Fruit fly (Drosophila melanogaster): Measurements from ENCODE around the gene Fum4.

Fum4 gene

DNA sequence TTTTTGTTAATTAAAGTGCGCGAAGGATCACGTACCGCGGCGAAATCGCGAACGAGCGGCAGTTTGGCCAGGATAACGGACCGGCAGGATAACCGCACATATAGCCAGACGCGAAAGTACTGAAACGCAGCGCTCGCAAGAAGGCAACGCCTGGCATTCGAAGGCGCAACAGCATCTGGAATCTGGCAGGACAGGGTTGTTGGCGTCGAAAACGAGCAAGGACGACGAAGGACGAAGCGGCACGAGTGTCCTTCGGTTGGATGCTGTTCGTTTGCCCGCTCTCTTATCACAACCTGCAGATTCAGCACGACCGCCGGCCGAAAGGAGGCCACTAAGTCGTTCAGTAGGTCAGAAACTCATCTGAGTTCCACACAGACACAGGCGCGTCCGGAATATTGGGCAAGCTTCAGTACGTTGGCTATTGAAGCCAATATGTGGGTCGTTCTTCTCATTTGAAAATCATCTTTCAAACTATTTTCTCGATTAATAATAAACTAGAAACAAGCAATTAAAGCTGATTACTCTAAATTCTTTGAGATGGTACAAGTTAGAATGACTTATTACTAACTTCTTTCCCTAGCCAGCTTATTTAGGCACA, 11.0 kb downstream of the Fum4 start, which contains the start of gene CG44153:
Gene CG44153, minus strand, starts transcription at position 75 of the 598 bp plus-strand sequence.
- no peak for TF ChIP-seq Mrtf (GFP tag; IDR thresholded peaks at IDR 0.05)
- TF ChIP-seq usp (GFP tag; optimal IDR thresholded peaks at IDR 0.05) = no peak
- 0 out of 3 replicates have a peak, but pooled peaks have one; percentile 20 for TF ChIP-seq CG6791 (GFP tag; IDR thresholded peaks at IDR 0.05; ENCODE audit: partially characterized antibody)
- no peak for TF ChIP-seq sd (tag; optimal IDR thresholded peaks at IDR 0.05)
- no peak for TF ChIP-seq CG2712 (tag; optimal IDR thresholded peaks at IDR 0.05)
- TF ChIP-seq CG34422 (GFP tag; IDR thresholded peaks at IDR 0.05) = 0 out of 3 replicates have a peak, but pooled peaks have one; percentile 31
- TF ChIP-seq Deaf1 (tag; optimal IDR thresholded peaks at IDR 0.05) = peak; percentile 98
- peak; percentile 92 for TF ChIP-seq CG15073 (GFP tag; optimal IDR thresholded peaks at IDR 0.05)
- 0 out of 2 replicates have a peak, but pooled peaks have one; percentile 12 for TF ChIP-seq CG17328 (GFP tag; IDR thresholded peaks at IDR 0.05)
- TF ChIP-seq Ets65A (GFP tag) = peak; percentile 40
- no peak for TF ChIP-seq CG30020 (tag; optimal IDR thresholded peaks at IDR 0.05)
- peak; percentile 58 for TF ChIP-seq Jarid2 (GFP tag; optimal IDR thresholded peaks at IDR 0.05)
- peak; percentile 80 for TF ChIP-seq scrt (GFP tag; optimal IDR thresholded peaks at IDR 0.05)
- TF ChIP-seq Hey (tag; optimal IDR thresholded peaks at IDR 0.05) = no peak
- TF ChIP-seq CG17829 (tag; optimal IDR thresholded peaks at IDR 0.05) = no peak
- TF ChIP-seq CG17359 (tag; optimal IDR thresholded peaks at IDR 0.05) = no peak
- no peak for TF ChIP-seq ro (GFP tag; IDR thresholded peaks at IDR 0.05)
- peak; percentile 91 for TF ChIP-seq CG3281 (GFP tag; optimal IDR thresholded peaks at IDR 0.05)
- TF ChIP-seq bbx (GFP tag; IDR thresholded peaks at IDR 0.05; ENCODE audit: partially characterized antibody) = no peak
- no peak for TF ChIP-seq CG7271 (tag; optimal IDR thresholded peaks at IDR 0.05)
- TF ChIP-seq sens (GFP tag) = peak; percentile 3

DNA sequence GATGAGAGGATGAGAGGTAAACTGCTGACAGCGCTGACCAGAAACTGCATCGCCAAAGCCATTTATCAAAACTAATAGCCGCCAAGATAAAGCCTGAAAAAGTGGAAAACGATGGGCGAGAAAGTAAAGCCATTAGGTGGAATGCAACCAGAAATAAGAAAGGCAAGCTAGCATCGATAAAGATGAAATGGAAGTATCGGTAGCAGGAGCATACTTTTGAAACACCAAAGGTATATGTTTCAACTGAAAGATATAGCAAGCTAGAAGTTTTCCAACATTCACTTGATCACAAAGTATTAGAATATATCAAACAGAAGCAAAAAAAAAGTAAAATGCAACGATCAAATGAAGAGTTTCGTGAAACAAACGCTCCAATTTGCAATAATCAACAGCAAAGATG, 18.9 kb downstream of the Fum4 start, which contains the start of gene CG13137:
Gene CG13137, plus strand, starts transcription at position 301 of the 400 bp plus-strand sequence.
- TF ChIP-seq Ets65A (GFP tag) (peak; percentile 45), h (optimal IDR thresholded peaks at IDR 0.05) (no peak)

DNA sequence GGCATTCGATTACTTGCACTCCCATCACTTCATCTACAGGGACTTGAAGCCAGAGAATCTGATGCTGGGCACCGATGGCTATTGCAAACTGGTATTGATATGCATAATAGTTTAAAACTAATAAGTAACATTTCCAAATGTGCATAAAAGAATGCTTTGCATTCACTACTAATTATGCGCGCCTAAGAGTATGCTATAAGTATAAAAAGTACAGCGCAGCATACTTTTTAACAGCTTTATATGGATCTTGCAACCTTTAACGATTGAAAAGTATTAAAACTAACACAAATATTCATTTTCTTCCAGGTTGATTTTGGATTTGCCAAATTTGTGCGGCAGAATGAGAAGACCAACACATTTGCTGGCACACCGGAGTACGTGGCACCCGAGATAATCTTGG, 36.9 kb downstream of the Fum4 start:
- TF ChIP-seq CG8290 (GFP tag; optimal IDR thresholded peaks at IDR 0.05) (peak; percentile 74), CG8290 (tag; optimal IDR thresholded peaks at IDR 0.05) (peak in 1 of 2 experiments; percentile 85), CG17612 (GFP tag; IDR thresholded peaks at IDR 0.05) (peak; percentile 87), Awh (GFP tag; IDR thresholded peaks at IDR 0.05) (no peak)

dm6 chr2L:10146723-10147475, 44.4 kb downstream of the Fum4 start:
- TF ChIP-seq CG17568 (GFP tag; optimal IDR thresholded peaks at IDR 0.05) (peak; percentile 23), unpg (GFP tag; optimal IDR thresholded peaks at IDR 0.05) (peak; percentile 33), Nf-YB (GFP tag; optimal IDR thresholded peaks at IDR 0.05) (peak; percentile 72), Nf-YC (tag; optimal IDR thresholded peaks at IDR 0.05) (peak; percentile 69), sens-2 (GFP tag; IDR thresholded peaks at IDR 0.05) (peak; percentile 29; the same call in 1 of the 2 replicates), Hr51 (GFP tag; optimal IDR thresholded peaks at IDR 0.05) (peak in 1 of 2 experiments; percentile 50), Hey (tag; optimal IDR thresholded peaks at IDR 0.05) (peak; percentile 5), CG34376 (GFP tag; optimal IDR thresholded peaks at IDR 0.05) (peak; percentile 66), mirr (GFP tag; optimal IDR thresholded peaks at IDR 0.05) (peak; percentile 60), peb (GFP tag; IDR thresholded peaks at IDR 0.05) (no peak), nom (GFP tag; optimal IDR thresholded peaks at IDR 0.05) (no peak), Lhr (GFP tag; optimal IDR thresholded peaks at IDR 0.05) (no peak), vfl (GFP tag; optimal IDR thresholded peaks at IDR 0.05) (no peak), wdn (GFP tag; IDR thresholded peaks at IDR 0.05) (no peak), CG6272 (GFP tag; IDR thresholded peaks at IDR 0.05) (no peak), Ada2b (GFP tag; IDR thresholded peaks at IDR 0.05) (no peak), CG4282 (GFP tag; optimal IDR thresholded peaks at IDR 0.05) (no peak), salm (tag; optimal IDR thresholded peaks at IDR 0.05) (peak; percentile 18), her (GFP tag; optimal IDR thresholded peaks at IDR 0.05) (no peak), tin (GFP tag; optimal IDR thresholded peaks at IDR 0.05) (no peak)

Data from whole organism, embryonic.